Worm (Caenorhabditis elegans) whole organism, mixed stage, embryonic: ENCODE data around the gene nlp-1.

Experiments used
- M03D4.4 ChIP-seq: sonication (generic microtip); optimal IDR thresholded peaks from 2 replicates; lab custom pipeline; 2017; ENCODE audit warnings: mild to moderate bottlenecking, missing genetic modification characterization, missing compliant biosample characterization
- bed-3 ChIP-seq: fragments of 200-800 bp; sonication (Bioruptor generic); optimal IDR thresholded peaks from 3 replicates; lab custom pipeline; 2018; ENCODE audit warnings: mild to moderate bottlenecking, missing genetic modification characterization, moderate library complexity, missing compliant biosample characterization
- blmp-1 ChIP-seq: fragments of 150-350 bp; optimal IDR thresholded peaks from 2 replicates; lab custom pipeline; 2014; ENCODE audit warnings: missing biosample characterization, missing genetic modification characterization
- ceh-43 ChIP-seq: fragments of 200-800 bp; sonication (Bioruptor generic); optimal IDR thresholded peaks from 2 replicates; lab custom pipeline; 2018; ENCODE audit warnings: mild to moderate bottlenecking, missing genetic modification characterization, moderate library complexity, missing compliant biosample characterization
- ceh-83 ChIP-seq: fragments of 200-800 bp; sonication (Bioruptor generic); optimal IDR thresholded peaks from 2 replicates; lab custom pipeline; 2018; ENCODE audit warnings: mild to moderate bottlenecking, missing genetic modification characterization, missing compliant biosample characterization
- ces-1 ChIP-seq: fragments of 150-350 bp; optimal IDR thresholded peaks from 2 replicates; lab custom pipeline; 2014; ENCODE audit warnings: missing biosample characterization, missing genetic modification reagents, missing genetic modification characterization
- cnd-1 ChIP-seq: fragments of 200-800 bp; sonication (Bioruptor generic); optimal IDR thresholded peaks from 2 replicates; lab custom pipeline; 2018; ENCODE audit warnings: mild to moderate bottlenecking, missing genetic modification characterization, missing compliant biosample characterization
- elt-1 ChIP-seq: sonication (generic microtip); optimal IDR thresholded peaks from 2 replicates; lab custom pipeline; 2017; ENCODE audit warnings: missing genetic modification characterization, mild to moderate bottlenecking, missing compliant biosample characterization, antibody characterized with exemption, moderate library complexity, borderline replicate concordance; ENCODE audit not compliant: insufficient read depth
- elt-3 ChIP-seq: fragments of 150-350 bp; optimal IDR thresholded peaks from 2 replicates; lab custom pipeline; 2014; ENCODE audit warnings: missing biosample characterization, missing genetic modification characterization
- ham-2 ChIP-seq: fragments of 200-800 bp; sonication (Bioruptor generic); optimal IDR thresholded peaks from 2 replicates; lab custom pipeline; 2018; ENCODE audit warnings: mild to moderate bottlenecking, missing genetic modification characterization, missing compliant biosample characterization
- hlh-1 ChIP-seq: fragments of 150-350 bp; optimal IDR thresholded peaks from 2 replicates; lab custom pipeline; 2014; ENCODE audit warnings: missing biosample characterization, missing genetic modification reagents, missing genetic modification characterization
- lin-32 ChIP-seq: fragments of 200-800 bp; sonication (Bioruptor generic); optimal IDR thresholded peaks from 2 replicates; lab custom pipeline; 2018; ENCODE audit warnings: mild to moderate bottlenecking, missing genetic modification characterization, missing compliant biosample characterization
- mab-5 ChIP-seq: fragments of 150-350 bp; optimal IDR thresholded peaks from 2 replicates; lab custom pipeline; 2014; ENCODE audit warnings: missing biosample characterization, missing genetic modification characterization
- mep-1 ChIP-seq: fragments of 150-350 bp; optimal IDR thresholded peaks from 2 replicates; lab custom pipeline; 2017; ENCODE audit warnings: missing biosample characterization, missing genetic modification reagents, missing genetic modification characterization, inconsistent platforms
- mls-2 ChIP-seq: sonication (generic microtip); optimal IDR thresholded peaks from 2 replicates; lab custom pipeline; 2016; ENCODE audit warnings: mild to moderate bottlenecking, missing genetic modification characterization, moderate library complexity, missing compliant biosample characterization
- nhr-12 ChIP-seq: fragments of 150-350 bp; optimal IDR thresholded peaks from 2 replicates; lab custom pipeline; 2014; ENCODE audit warnings: missing biosample characterization, missing genetic modification characterization
- nhr-237 ChIP-seq: fragments of 150-350 bp; optimal IDR thresholded peaks from 2 replicates; lab custom pipeline; 2014; ENCODE audit warnings: missing biosample characterization, missing genetic modification characterization
- nhr-76 ChIP-seq: sonication (generic microtip); optimal IDR thresholded peaks from 2 replicates; lab custom pipeline; 2017; ENCODE audit warnings: missing biosample characterization, missing genetic modification characterization
- pha-4 ChIP-seq: fragments of 150-350 bp; optimal IDR thresholded peaks from 2 replicates; lab custom pipeline; 2018; ENCODE audit warnings: missing biosample characterization, missing genetic modification reagents, missing genetic modification characterization
- snpc-4 ChIP-seq: fragments of 150-350 bp; optimal IDR thresholded peaks from 2 replicates; lab custom pipeline; 2014; ENCODE audit warnings: missing biosample characterization, missing genetic modification characterization
- sptf-1 ChIP-seq: sonication (generic microtip); optimal IDR thresholded peaks from 2 replicates; lab custom pipeline; 2017; ENCODE audit warnings: mild to moderate bottlenecking, missing genetic modification characterization, moderate library complexity, missing compliant biosample characterization
- tbx-8 ChIP-seq: fragments of 200-800 bp; sonication (Bioruptor generic); optimal IDR thresholded peaks from 2 replicates; lab custom pipeline; 2018; ENCODE audit warnings: mild to moderate bottlenecking, missing genetic modification characterization, moderate library complexity, missing compliant biosample characterization
- unc-120 ChIP-seq: sonication (generic microtip); optimal IDR thresholded peaks from 2 replicates; lab custom pipeline; 2017; ENCODE audit warnings: missing genetic modification characterization, missing compliant biosample characterization; ENCODE audit not compliant: poor library complexity, severe bottlenecking
- unc-39 ChIP-seq: fragments of 150-350 bp; optimal IDR thresholded peaks from 2 replicates; lab custom pipeline; 2014; ENCODE audit warnings: missing biosample characterization, missing genetic modification characterization
- unc-62 ChIP-seq: fragments of 150-350 bp; optimal IDR thresholded peaks from 2 replicates; lab custom pipeline; 2014; ENCODE audit warnings: missing biosample characterization, missing genetic modification reagents, missing genetic modification characterization
- zip-8 ChIP-seq: fragments of 150-350 bp; optimal IDR thresholded peaks from 2 replicates; lab custom pipeline; 2014; ENCODE audit warnings: missing biosample characterization, missing genetic modification characterization
- ztf-11 ChIP-seq: fragments of 150-350 bp; optimal IDR thresholded peaks from 2 replicates; lab custom pipeline; 2014; ENCODE audit warnings: missing biosample characterization, missing genetic modification characterization

The nlp-1 gene

ce11 chrX:3705319-3705718 is 22.1 kb upstream of the nlp-1 start:
- TF ChIP-seq zip-8 (no peak), snpc-4 (no peak), blmp-1 (no peak)

ce11 chrX:3706319-3706718 is 21.1 kb upstream of the nlp-1 start:
- TF ChIP-seq hlh-1 (tag; lab: Kevin White, UChicago), result peak; percentile 32
- no peak for TF ChIP-seq snpc-4
- TF ChIP-seq nhr-12, result no peak
- TF ChIP-seq ces-1 (GFP tag; lab: Kevin White, UChicago), result no peak

DNA sequence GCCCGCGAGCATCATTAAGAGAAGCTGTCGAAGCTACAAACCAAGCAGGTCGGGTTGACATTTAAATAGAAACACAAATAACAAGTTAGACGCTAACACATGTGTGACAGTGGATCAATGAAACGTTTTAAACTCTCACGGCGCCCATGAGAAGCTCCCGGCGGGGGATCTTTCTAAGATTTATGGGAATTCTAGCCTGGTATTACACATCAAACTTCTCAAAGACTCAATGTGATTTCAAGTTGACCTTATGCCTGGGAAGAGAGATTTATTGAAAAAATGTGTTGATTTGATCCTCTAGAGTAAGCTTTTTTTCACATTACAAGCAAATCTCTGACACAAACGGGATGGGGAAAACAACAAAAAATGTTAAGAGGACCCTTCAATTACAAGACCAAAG is 17.6 kb upstream of the nlp-1 start:
- TF ChIP-seq lin-32 (GFP tag; lab: Kevin White, UChicago) (no peak), unc-62 (no peak)

DNA sequence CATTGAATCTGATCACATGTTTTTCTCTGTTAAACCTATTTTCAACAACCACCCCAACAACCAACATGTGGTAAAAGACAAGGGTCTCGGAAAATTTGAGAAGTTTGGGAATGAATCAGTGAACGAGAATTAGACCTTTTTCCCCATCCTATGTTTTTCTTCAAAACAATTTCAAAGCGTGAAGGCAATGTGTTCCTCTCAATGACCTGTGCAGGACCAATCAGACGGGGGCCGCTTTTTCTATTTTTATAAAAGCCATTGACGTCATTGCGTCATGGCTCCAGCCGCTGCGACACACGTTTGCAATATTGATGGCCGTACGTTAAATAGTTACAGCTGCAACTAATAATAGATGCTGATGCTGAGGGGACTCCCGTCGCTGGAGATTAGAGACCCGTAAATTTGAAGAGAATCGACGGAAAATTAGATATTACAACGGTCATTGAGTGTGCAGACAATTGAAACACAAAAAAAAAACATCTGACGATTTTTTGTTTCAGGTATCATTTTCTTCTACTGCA is 15.7 kb upstream of the nlp-1 start:
- TF ChIP-seq sptf-1 (tag; lab: Kevin White, UChicago) (no peak), hlh-1 (tag; lab: Kevin White, UChicago) (peak; percentile 43)

- TF ChIP-seq nhr-12, result no peak
- no peak for TF ChIP-seq ztf-11 (tag; lab: Kevin White, UChicago)
- no peak for TF ChIP-seq bed-3 (GFP tag; lab: Kevin White, UChicago)
- TF ChIP-seq unc-39 (tag; lab: Kevin White, UChicago), result no peak
- TF ChIP-seq pha-4, result no peak
- TF ChIP-seq elt-3, result no peak
- TF ChIP-seq sptf-1 (tag; lab: Kevin White, UChicago), result no peak
- no peak for TF ChIP-seq ham-2
- no peak for TF ChIP-seq mls-2 (tag; lab: Kevin White, UChicago)
- no peak for TF ChIP-seq cnd-1 (tag; lab: Kevin White, UChicago)
- TF ChIP-seq snpc-4, result no peak
These were observed 12.6 kb upstream of the nlp-1 start, which contains the start of gene C01C4.2 for ce11 chrX:3714797-3715196. Gene C01C4.2, plus strand, starts transcription at chrX:3715097.

DNA sequence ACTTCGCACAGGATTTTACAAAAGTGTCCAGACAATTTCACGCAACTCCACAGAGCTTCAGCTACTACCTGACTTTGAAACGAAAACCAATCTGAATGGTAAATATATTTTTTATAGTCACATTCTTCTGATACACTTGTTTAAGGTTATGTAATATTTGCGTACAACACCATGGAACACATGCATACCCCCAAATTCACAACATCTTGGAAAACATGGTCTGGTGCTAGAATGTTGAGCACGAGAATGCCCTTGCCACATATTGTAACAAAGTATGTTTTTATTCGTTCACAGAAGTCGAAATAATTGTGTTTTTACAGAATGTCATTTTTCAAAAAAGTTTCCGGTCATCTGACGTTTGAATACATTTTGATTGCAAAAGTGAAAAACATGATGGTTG is 11.5 kb upstream of the nlp-1 start:
- TF ChIP-seq M03D4.4 (tag; lab: Kevin White, UChicago) (no peak), nhr-76 (no peak), ham-2 (no peak), bed-3 (GFP tag; lab: Kevin White, UChicago) (no peak), zip-8 (no peak), sptf-1 (tag; lab: Kevin White, UChicago) (no peak), pha-4 (no peak)

- TF ChIP-seq hlh-1 (tag; lab: Kevin White, UChicago) (no peak), ceh-43 (GFP tag; lab: Kevin White, UChicago) (no peak), lin-32 (GFP tag; lab: Kevin White, UChicago) (no peak), mep-1 (tag; lab: Kevin White, UChicago) (no peak), pha-4 (no peak), nhr-237 (tag; lab: Kevin White, UChicago) (no peak), sptf-1 (tag; lab: Kevin White, UChicago) (no peak)
These were observed 1.9 kb upstream of the nlp-1 start for ce11 chrX:3725437-3725836.

DNA sequence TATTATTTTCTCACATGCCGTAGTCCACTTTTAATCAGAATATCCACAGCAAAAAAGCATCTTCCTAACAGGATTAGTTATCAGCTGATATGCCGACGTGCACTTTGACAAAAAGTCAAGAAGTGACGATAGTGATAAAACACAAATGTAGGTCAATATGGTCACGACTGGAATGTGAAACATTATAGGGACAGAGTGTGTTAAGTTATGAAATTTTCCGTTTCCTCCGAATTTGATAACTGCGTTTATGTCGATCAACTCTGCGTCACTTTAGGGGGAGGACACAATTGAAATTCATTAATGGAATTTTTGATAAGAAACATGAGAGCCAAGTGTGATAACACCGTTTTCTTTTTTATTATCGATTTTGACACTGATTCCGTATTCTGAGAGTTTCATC is 1.6 kb downstream of the nlp-1 start, which contains the start of gene aex-4:
TSS of gene aex-4 (plus strand) at position 312 of the 400 bp plus-strand sequence.
- TF ChIP-seq mls-2 (tag; lab: Kevin White, UChicago), result no peak
- no peak for TF ChIP-seq cnd-1 (tag; lab: Kevin White, UChicago)
- no peak for TF ChIP-seq hlh-1 (tag; lab: Kevin White, UChicago)
- no peak for TF ChIP-seq ham-2
- TF ChIP-seq unc-39 (tag; lab: Kevin White, UChicago), result no peak
- no peak for TF ChIP-seq pha-4
- no peak for TF ChIP-seq zip-8
- TF ChIP-seq unc-120 (tag; lab: Kevin White, UChicago), result no peak
- TF ChIP-seq nhr-76, result no peak
- TF ChIP-seq lin-32 (GFP tag; lab: Kevin White, UChicago), result no peak
- TF ChIP-seq ceh-83 (GFP tag; lab: Kevin White, UChicago), result no peak
- no peak for TF ChIP-seq bed-3 (GFP tag; lab: Kevin White, UChicago)
- no peak for TF ChIP-seq mab-5 (tag; lab: Kevin White, UChicago)
- no peak for TF ChIP-seq tbx-8 (GFP tag; lab: Kevin White, UChicago)
- TF ChIP-seq elt-1 (tag; lab: Kevin White, UChicago), result no peak
- TF ChIP-seq ztf-11 (tag; lab: Kevin White, UChicago), result no peak
- TF ChIP-seq nhr-12, result no peak
